Worm (Caenorhabditis elegans): ENCODE measurements around the gene tbx-2.

Gene tbx-2

DNA sequence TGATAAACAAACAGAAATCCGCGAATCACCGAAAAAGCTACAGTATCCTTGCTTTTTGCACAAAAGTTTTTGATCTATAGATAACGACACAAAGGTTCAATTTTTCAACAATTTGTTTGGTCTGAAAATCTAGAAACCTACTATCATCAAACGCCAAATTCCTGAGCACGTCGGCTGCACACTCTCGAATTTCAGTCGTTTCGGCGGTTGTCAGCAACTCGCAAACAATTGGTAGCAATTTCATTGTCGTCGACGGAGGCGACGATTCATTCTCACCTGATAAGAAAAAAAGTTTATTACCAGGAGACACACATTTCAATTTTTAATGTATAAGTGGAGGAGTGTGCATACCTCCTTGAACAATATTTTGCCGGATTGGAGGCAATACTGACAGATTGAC, 9.8 kb upstream of the tbx-2 start:
- TF ChIP-seq elt-3 (tag; optimal IDR thresholded peaks at IDR 0.05) (no peak), elt-2 (tag; optimal IDR thresholded peaks at IDR 0.05) (peak; percentile 70)

DNA sequence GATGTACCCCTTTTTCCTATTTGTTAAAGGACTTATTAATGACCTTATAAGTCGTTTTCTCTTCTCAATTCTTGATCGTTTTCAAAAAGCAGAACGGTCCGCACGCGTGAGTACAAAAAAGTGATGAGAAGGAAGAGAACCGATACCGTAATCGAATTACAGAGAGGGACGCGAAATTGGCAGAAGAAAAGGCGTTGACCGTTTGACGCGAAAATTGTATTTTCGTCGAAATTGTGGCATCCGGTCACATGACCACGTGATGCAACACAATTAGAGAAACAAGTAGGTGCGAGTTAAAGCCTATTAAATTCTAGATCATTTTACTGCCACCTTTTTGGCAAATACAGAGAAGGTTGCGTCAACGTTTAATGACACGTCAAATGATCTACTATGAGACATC, 8.1 kb upstream of the tbx-2 start:
- TF ChIP-seq sea-2 (GFP tag; optimal IDR thresholded peaks at IDR 0.05) (no peak), fkh-2 (tag; optimal IDR thresholded peaks at IDR 0.05) (no peak), tbx-2 (tag; optimal IDR thresholded peaks at IDR 0.05) (peak; percentile 84), unc-62 (GFP tag; optimal IDR thresholded peaks at IDR 0.05) (no peak)

DNA sequence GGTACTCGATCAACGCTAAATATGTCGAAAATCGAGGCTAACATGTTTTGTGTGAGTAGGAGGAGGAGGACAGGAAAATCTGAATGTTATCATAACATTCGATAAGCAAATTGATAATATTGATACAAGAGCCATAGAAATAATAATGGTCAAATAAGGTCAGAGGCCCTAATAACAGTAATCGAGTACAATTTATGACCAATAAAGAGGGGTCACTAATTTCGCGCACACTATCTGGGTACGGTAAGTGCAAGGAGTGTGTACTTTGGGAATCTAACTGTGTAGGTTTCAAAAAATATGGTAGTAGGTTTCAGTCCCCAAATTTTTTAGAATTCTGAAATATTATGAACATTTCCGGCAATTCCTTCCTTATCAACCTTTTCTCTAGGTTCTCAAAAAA, 7.4 kb upstream of the tbx-2 start:
- TF ChIP-seq fkh-10 (GFP tag; optimal IDR thresholded peaks at IDR 0.05) = no peak
- no peak for TF ChIP-seq pqm-1 (tag; optimal IDR thresholded peaks at IDR 0.05)
- no peak for TF ChIP-seq egl-5 (tag; optimal IDR thresholded peaks at IDR 0.05)
- TF ChIP-seq snpc-4 (tag; optimal IDR thresholded peaks at IDR 0.05) = no peak
- no peak for TF ChIP-seq ztf-4 (tag; optimal IDR thresholded peaks at IDR 0.05)
- no peak for TF ChIP-seq unc-62 (GFP tag; optimal IDR thresholded peaks at IDR 0.05)
- no peak for TF ChIP-seq elt-2 (tag; optimal IDR thresholded peaks at IDR 0.05)
- no peak for TF ChIP-seq lin-15B (tag; optimal IDR thresholded peaks at IDR 0.05)

DNA sequence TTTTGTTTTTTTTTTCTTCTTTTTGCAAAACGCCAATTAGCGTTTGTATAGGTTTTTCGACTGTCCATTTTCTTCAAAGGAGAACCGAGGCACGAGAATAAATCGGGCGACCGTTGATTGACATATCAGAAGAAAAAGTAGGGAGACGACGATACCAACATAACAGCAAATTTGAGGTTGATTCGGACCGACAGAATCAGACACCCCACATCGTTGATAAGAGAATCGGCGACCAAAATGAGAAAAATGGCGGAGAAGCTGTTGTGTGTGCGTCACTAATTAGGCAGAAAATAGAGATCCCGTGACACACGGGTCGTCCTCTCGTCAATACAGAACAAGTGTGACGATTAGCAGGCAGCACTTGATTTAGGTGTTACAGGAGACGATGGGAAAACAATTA, 5.8 kb upstream of the tbx-2 start:
- TF ChIP-seq unc-62 (GFP tag; optimal IDR thresholded peaks at IDR 0.05) = peak; percentile 40
- TF ChIP-seq tbx-2 (tag; optimal IDR thresholded peaks at IDR 0.05) = peak; percentile 90
- TF ChIP-seq ceh-28 (tag; optimal IDR thresholded peaks at IDR 0.05) = no peak
- TF ChIP-seq nhr-11 (tag; optimal IDR thresholded peaks at IDR 0.05) = no peak
- no peak for TF ChIP-seq mdl-1 (tag; optimal IDR thresholded peaks at IDR 0.05)
- TF ChIP-seq elt-2 (tag; optimal IDR thresholded peaks at IDR 0.05) = no peak
- TF ChIP-seq mml-1 (tag; optimal IDR thresholded peaks at IDR 0.05) = no peak
- no peak for TF ChIP-seq nhr-12 (tag; optimal IDR thresholded peaks at IDR 0.05)
- no peak for TF ChIP-seq eor-1 (tag; optimal IDR thresholded peaks at IDR 0.05)
- TF ChIP-seq ama-1 (optimal IDR thresholded peaks at IDR 0.05) = no peak

DNA sequence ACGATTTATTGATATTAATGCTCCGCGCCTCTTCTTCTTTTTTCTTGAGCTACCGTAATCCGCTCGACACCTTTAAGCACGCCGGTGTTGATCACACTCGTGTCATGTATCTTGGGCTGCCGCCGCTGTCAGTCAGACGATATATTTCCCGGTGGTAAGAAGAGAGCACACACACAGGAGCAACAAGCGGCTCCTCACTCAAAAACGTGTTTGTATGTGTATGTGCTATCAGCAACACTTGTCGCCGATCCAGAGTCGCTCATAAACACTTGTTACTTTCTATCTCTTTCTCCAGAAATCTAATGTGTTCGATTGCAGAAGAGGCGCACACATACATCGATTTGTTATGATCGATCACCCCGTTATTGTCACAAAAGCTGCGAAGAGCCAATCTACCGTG, 4.5 kb upstream of the tbx-2 start:
- TF ChIP-seq elt-2 (tag; optimal IDR thresholded peaks at IDR 0.05) (peak; percentile 12), eor-1 (tag; optimal IDR thresholded peaks at IDR 0.05) (no peak), nhr-76 (tag; optimal IDR thresholded peaks at IDR 0.05) (no peak), pha-4 (tag; optimal IDR thresholded peaks at IDR 0.05) (peak; percentile 5), ceh-9 (tag; optimal IDR thresholded peaks at IDR 0.05) (no peak), nhr-12 (tag; optimal IDR thresholded peaks at IDR 0.05) (no peak), ama-1 (optimal IDR thresholded peaks at IDR 0.05) (no peak), ZK546.5 (tag; optimal IDR thresholded peaks at IDR 0.05) (no peak), elt-1 (tag; optimal IDR thresholded peaks at IDR 0.05) (no peak), elt-3 (tag; optimal IDR thresholded peaks at IDR 0.05) (no peak), daf-12 (tag; optimal IDR thresholded peaks at IDR 0.05) (no peak), pqm-1 (tag; optimal IDR thresholded peaks at IDR 0.05) (no peak), fkh-10 (GFP tag; optimal IDR thresholded peaks at IDR 0.05) (no peak), unc-39 (tag; optimal IDR thresholded peaks at IDR 0.05) (no peak), nhr-237 (tag; optimal IDR thresholded peaks at IDR 0.05) (no peak), mml-1 (tag; optimal IDR thresholded peaks at IDR 0.05) (no peak), nhr-67 (tag; optimal IDR thresholded peaks at IDR 0.05) (no peak), lin-39 (tag; optimal IDR thresholded peaks at IDR 0.05) (peak; percentile 2), mdl-1 (tag; optimal IDR thresholded peaks at IDR 0.05) (no peak), nfya-1 (tag; optimal IDR thresholded peaks at IDR 0.05; ENCODE audit: insufficient read depth) (peak; percentile 51), nhr-43 (tag; optimal IDR thresholded peaks at IDR 0.05; ENCODE audit: poor library complexity, severe bottlenecking) (no peak), nhr-25 (tag; optimal IDR thresholded peaks at IDR 0.05) (no peak), nhr-11 (tag; optimal IDR thresholded peaks at IDR 0.05) (no peak)

DNA sequence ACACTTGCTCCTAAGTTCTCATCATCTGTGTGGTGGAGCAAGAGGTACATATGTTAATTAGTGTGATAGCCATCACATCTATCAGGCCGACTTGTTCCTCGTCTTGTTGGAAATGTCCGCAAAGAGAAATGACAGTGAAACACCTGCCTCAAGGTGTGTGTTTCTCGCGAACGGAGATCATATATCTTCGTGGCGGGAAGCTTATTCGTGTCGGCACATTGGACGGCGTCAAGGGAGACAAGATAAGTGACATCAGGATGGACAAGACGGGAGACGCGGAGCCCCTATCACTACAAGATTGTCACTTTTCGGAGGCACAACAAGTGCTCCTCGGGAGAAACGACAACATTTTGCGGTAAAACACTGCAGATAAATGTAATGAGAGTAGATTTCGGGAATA, 3.7 kb upstream of the tbx-2 start:
- no peak for TF ChIP-seq lin-15B (tag; optimal IDR thresholded peaks at IDR 0.05)
- no peak for TF ChIP-seq nhr-11 (tag; optimal IDR thresholded peaks at IDR 0.05)
- TF ChIP-seq elt-2 (tag; optimal IDR thresholded peaks at IDR 0.05) = no peak
- TF ChIP-seq elt-3 (tag; optimal IDR thresholded peaks at IDR 0.05) = no peak
- no peak for TF ChIP-seq R02D3.7 (tag; optimal IDR thresholded peaks at IDR 0.05)
- TF ChIP-seq ceh-28 (tag; optimal IDR thresholded peaks at IDR 0.05) = no peak
- no peak for TF ChIP-seq egl-5 (tag; optimal IDR thresholded peaks at IDR 0.05)
- no peak for TF ChIP-seq nhr-23 (tag; optimal IDR thresholded peaks at IDR 0.05)
- TF ChIP-seq snpc-4 (tag; optimal IDR thresholded peaks at IDR 0.05) = no peak
- no peak for TF ChIP-seq nhr-25 (tag; optimal IDR thresholded peaks at IDR 0.05)
- TF ChIP-seq ama-1 (optimal IDR thresholded peaks at IDR 0.05) = no peak
- TF ChIP-seq egl-27 (tag; optimal IDR thresholded peaks at IDR 0.05) = no peak
- TF ChIP-seq nhr-28 (tag; optimal IDR thresholded peaks at IDR 0.05) = no peak
- no peak for TF ChIP-seq ztf-11 (tag; optimal IDR thresholded peaks at IDR 0.05)
- no peak for TF ChIP-seq daf-12 (tag; optimal IDR thresholded peaks at IDR 0.05)
- TF ChIP-seq elt-1 (tag; optimal IDR thresholded peaks at IDR 0.05) = no peak
